Worm (Caenorhabditis elegans): Measurements from ENCODE around the gene dyn-1.

The dyn-1 gene

DNA sequence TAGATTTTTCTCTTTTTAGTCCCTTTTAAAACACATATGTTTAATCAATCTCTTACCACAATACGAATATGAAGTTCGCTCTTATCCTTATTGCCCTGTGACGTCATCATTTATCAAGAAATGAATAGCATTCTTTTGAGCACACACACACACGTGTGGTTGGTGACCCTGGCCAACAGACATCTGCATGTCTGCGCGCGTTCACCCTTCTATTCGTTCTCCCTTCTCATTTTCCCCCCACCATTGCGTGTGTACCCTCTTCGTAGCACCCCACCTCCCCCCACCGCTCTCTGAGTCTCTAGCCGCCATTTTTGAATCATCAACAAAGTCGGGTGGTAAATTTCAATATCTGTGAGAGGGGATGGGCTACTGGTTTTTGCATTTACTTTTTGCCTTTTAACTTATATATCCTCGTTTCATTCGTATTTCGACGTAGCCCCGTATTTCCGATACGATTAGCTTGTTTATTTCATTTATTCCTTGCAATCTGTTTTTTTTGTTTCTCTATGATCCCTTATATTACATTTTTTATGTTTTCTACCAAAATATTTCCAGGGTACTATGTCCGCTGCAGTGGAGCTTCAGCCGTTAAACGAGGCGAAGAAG lies 31.9 kb downstream of the dyn-1 start, which contains the start of gene ent-2 (continued):
- TF ChIP-seq attf-4 (tag; optimal IDR thresholded peaks at IDR 0.05) (no peak), lir-3 (tag; optimal IDR thresholded peaks at IDR 0.05) (no peak), hif-1 (tag; optimal IDR thresholded peaks at IDR 0.05) (peak in 1 of 2 experiments; percentile 1), vab-7 (GFP tag; IDR thresholded peaks at IDR 0.05) (no peak), nhr-111 (GFP tag; optimal IDR thresholded peaks at IDR 0.05) (no peak), zip-2 (tag; optimal IDR thresholded peaks at IDR 0.05) (no peak), Y105C5A.15 (GFP tag; IDR thresholded peaks at IDR 0.05) (no peak), nhr-48 (tag; optimal IDR thresholded peaks at IDR 0.05) (no peak), hlh-30 (tag; optimal IDR thresholded peaks at IDR 0.05; ENCODE audit: insufficient read depth) (peak; percentile 52), F37D6.2 (tag; optimal IDR thresholded peaks at IDR 0.05) (no peak), F44E2.7 (GFP tag; IDR thresholded peaks at IDR 0.05) (no peak), F26F4.8 (GFP tag; conservative IDR thresholded peaks at IDR 0.05) (no peak), nhr-6 (tag; optimal IDR thresholded peaks at IDR 0.05) (peak; percentile 64), mxl-3 (GFP tag; optimal IDR thresholded peaks at IDR 0.05) (peak; percentile 50), daf-19 (GFP tag; conservative IDR thresholded peaks at IDR 0.05) (no peak), zip-11 (GFP tag; IDR thresholded peaks at IDR 0.05) (no peak), nhr-11 (tag; optimal IDR thresholded peaks at IDR 0.05) (peak; percentile 17), fos-1 (tag; optimal IDR thresholded peaks at IDR 0.05) (no peak), arid-1 (GFP tag; conservative IDR thresholded peaks at IDR 0.05) (no peak), ceh-62 (tag; optimal IDR thresholded peaks at IDR 0.05) (no peak)

DNA sequence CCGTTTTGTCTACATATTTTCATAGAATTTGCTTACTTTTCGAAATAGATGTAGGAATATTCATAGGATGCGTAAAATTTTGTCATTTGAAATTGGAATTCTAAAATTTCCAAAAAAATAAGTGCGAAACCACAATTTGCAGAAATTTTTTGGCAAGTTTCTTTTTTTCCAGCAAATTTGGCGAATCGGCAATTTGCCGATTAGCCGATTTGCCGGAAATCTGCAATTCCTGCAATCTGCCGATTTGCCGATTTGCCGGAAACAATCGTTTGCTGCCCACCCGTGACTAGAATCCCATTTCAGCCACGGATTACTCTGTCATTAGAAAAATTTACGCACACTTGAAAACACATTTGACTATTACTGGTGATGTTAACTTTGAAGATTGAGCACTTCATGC lies 35.5 kb downstream of the dyn-1 start:
- TF ChIP-seq Y48G9A.11 (GFP tag; IDR thresholded peaks at IDR 0.05): no peak
- no peak for TF ChIP-seq unc-130 (GFP tag; optimal IDR thresholded peaks at IDR 0.05)
- TF ChIP-seq ceh-20 (GFP tag; IDR thresholded peaks at IDR 0.05): no peak
- peak; percentile 66 for TF ChIP-seq egl-43 (GFP tag; IDR thresholded peaks at IDR 0.05)
- peak; percentile 74 for TF ChIP-seq aha-1 (tag)
- TF ChIP-seq nhr-237 (tag; optimal IDR thresholded peaks at IDR 0.05): no peak
- TF ChIP-seq mes-2 (tag; optimal IDR thresholded peaks at IDR 0.05; ENCODE audit: poor library complexity, severe bottlenecking): peak; percentile 24
- TF ChIP-seq T26A8.4 (GFP tag; IDR thresholded peaks at IDR 0.05): peak; percentile 68; the same call in 1 of the 2 replicates
- TF ChIP-seq php-3 (GFP tag; IDR thresholded peaks at IDR 0.05): 0 out of 2 replicates have a peak, but pooled peaks have one; percentile 5
- 0 out of 2 replicates have a peak, but pooled peaks have one; percentile 20 for TF ChIP-seq lim-7 (GFP tag; IDR thresholded peaks at IDR 0.05)

DNA sequence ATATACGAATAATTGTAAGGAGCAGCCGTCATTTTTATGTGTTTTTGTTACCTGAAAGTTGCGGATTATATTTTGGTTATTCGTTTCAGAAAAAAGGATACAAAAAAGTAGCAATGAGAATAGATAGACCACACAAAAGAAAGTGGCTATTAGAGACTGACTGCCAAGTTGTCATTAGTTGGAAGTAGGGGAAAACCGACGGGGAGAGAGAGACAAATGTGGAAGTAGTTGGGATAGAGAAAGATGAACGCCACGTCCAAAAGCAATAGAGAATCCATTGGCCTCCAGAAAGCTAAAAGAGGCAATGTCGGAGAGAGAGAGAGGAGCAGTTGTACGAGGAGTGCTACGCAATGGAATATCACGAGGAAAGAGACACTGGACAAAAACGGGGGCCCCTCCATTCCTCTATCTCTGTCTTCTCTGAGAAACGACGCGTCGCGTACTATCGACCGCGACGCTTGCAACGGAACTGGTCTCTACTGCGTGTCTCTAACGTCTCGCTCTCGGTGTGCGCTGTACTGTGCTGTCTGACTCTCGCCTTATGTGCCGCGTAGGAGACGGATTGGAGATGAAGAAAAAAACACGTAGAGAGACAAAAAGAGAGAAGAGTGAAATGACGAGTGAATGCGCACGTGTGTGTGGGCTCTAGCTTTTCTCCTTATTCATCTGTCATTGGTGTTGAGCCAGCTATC lies 38.0 kb downstream of the dyn-1 start, which contains the start of gene rab-14:
rab-14 (minus strand) TSS at position 51 of the 692 bp plus-strand sequence.
- TF ChIP-seq nhr-76 (tag; optimal IDR thresholded peaks at IDR 0.05) (no peak), madf-9 (GFP tag; conservative IDR thresholded peaks at IDR 0.05) (peak; percentile 78), lim-7 (GFP tag; IDR thresholded peaks at IDR 0.05) (no peak), nhr-11 (tag; optimal IDR thresholded peaks at IDR 0.05) (peak; percentile 55), hlh-11 (tag; optimal IDR thresholded peaks at IDR 0.05) (peak; percentile 80), Y48G9A.11 (GFP tag; IDR thresholded peaks at IDR 0.05) (no peak), snpc-4 (tag; optimal IDR thresholded peaks at IDR 0.05) (no peak), mes-2 (tag; optimal IDR thresholded peaks at IDR 0.05; ENCODE audit: poor library complexity, severe bottlenecking) (peak; percentile 67), spr-3 (GFP tag; optimal IDR thresholded peaks at IDR 0.05) (peak; percentile 16), madf-5 (GFP tag; IDR thresholded peaks at IDR 0.05) (no peak), lin-39 (tag; optimal IDR thresholded peaks at IDR 0.05) (no peak), ceh-28 (tag; optimal IDR thresholded peaks at IDR 0.05) (peak; percentile 47), unc-39 (tag; optimal IDR thresholded peaks at IDR 0.05) (no peak), aha-1 (tag) (peak; percentile 84), ztf-11 (tag; optimal IDR thresholded peaks at IDR 0.05) (no peak), mxl-3 (GFP tag; optimal IDR thresholded peaks at IDR 0.05) (peak; percentile 77), tra-1 (GFP tag; IDR thresholded peaks at IDR 0.05) (no peak), zip-2 (tag; optimal IDR thresholded peaks at IDR 0.05) (no peak), hmg-1.1 (GFP tag; IDR thresholded peaks at IDR 0.05) (peak; percentile 87), ceh-62 (tag; optimal IDR thresholded peaks at IDR 0.05) (no peak), zip-11 (GFP tag; IDR thresholded peaks at IDR 0.05) (no peak), ZK337.2 (GFP tag; IDR thresholded peaks at IDR 0.05) (no peak), R02D3.7 (tag; optimal IDR thresholded peaks at IDR 0.05) (no peak), lsy-2 (tag; optimal IDR thresholded peaks at IDR 0.05) (peak; percentile 58 to 69), php-3 (GFP tag; IDR thresholded peaks at IDR 0.05) (no peak), ctbp-1 (GFP tag; IDR thresholded peaks at IDR 0.05) (peak; percentile 89), nhr-111 (GFP tag; optimal IDR thresholded peaks at IDR 0.05) (no peak), hlh-30 (tag; optimal IDR thresholded peaks at IDR 0.05; ENCODE audit: insufficient read depth) (peak; percentile 87)
